Fruit fly (Drosophila melanogaster) whole organism, embryonic: Measurements from ENCODE around the gene ND-PDSW.

ENCODE experiments used
- CG10431 ChIP-seq: fragments of 200-800 bp; sonication (Bioruptor generic); optimal IDR thresholded peaks from 3 replicates; lab custom pipeline; 2018; ENCODE audit warnings: missing biosample characterization, mild to moderate bottlenecking, missing genetic modification characterization
- CG11085 ChIP-seq: fragments of 200-800 bp; sonication (Bioruptor generic); IDR thresholded peaks from 2 replicates; pipeline ENCODE4 v1.3.6; 2022; ENCODE audit warnings: missing biosample characterization, missing genetic modification characterization
- CG14014 ChIP-seq: fragments of 200-800 bp; sonication (Bioruptor generic); IDR thresholded peaks from 2 replicates; pipeline ENCODE4 v1.3.6; 2022; ENCODE audit warnings: missing biosample characterization, missing genetic modification characterization
- CG17186 ChIP-seq: fragments of 200-800 bp; sonication (Bioruptor generic); optimal IDR thresholded peaks from 3 replicates; lab custom pipeline; 2017; ENCODE audit warnings: missing biosample characterization, missing genetic modification reagents, missing genetic modification characterization
- CG17328 ChIP-seq: fragments of 200-800 bp; sonication (Bioruptor generic); IDR thresholded peaks from 2 replicates; pipeline ENCODE4 v1.3.6; 2022; ENCODE audit warnings: missing biosample characterization, missing genetic modification characterization
- CG17568 ChIP-seq: fragments of 200-800 bp; sonication (Bioruptor generic); optimal IDR thresholded peaks from 2 replicates; lab custom pipeline; 2018; ENCODE audit warnings: missing biosample characterization, mild to moderate bottlenecking, missing genetic modification characterization, moderate library complexity
- CG17612 ChIP-seq: fragments of 200-800 bp; sonication (Bioruptor generic); IDR thresholded peaks from 2 replicates; pipeline ENCODE4 v1.3.6; 2022; ENCODE audit warnings: missing biosample characterization, missing genetic modification characterization
- CG17829 ChIP-seq: fragments of 200-800 bp; optimal IDR thresholded peaks from 2 replicates; lab custom pipeline; 2019; ENCODE audit warnings: missing biosample characterization, mild to moderate bottlenecking, missing genetic modification characterization, moderate library complexity
- CG31388 ChIP-seq: fragments of 200-800 bp; sonication (Bioruptor generic); optimal IDR thresholded peaks from 2 replicates; lab custom pipeline; 2016; ENCODE audit warnings: missing biosample characterization, missing genetic modification characterization
- CG3163 ChIP-seq: fragments of 200-800 bp; sonication (Bioruptor generic); optimal IDR thresholded peaks from 3 replicates; lab custom pipeline; 2016; ENCODE audit warnings: missing biosample characterization, missing genetic modification characterization
- CG6854 ChIP-seq: fragments of 200-800 bp; sonication (Bioruptor generic); optimal IDR thresholded peaks from 3 replicates; lab custom pipeline; 2017; ENCODE audit warnings: missing biosample characterization, mild to moderate bottlenecking, missing genetic modification characterization
- Camta ChIP-seq: fragments of 200-800 bp; sonication (Bioruptor generic); optimal IDR thresholded peaks from 2 replicates; lab custom pipeline; 2016; ENCODE audit warnings: missing biosample characterization, missing genetic modification characterization
- D ChIP-seq, 2 experiments: fragments of 200-800 bp in 1 of 2; fragments of >200 bp in 1 of 2; sonication (Bioruptor generic) in 1 of 2; optimal IDR thresholded peaks; 2 replicates in 1 of 2; 3 replicates in 1 of 2; lab custom pipeline; 2017; ENCODE audit warnings: mild to moderate bottlenecking in 1 of 2, missing biosample characterization in 1 of 2, missing genetic modification characterization in 1 of 2, missing genetic modification reagents in 1 of 2
- Drgx ChIP-seq: fragments of 200-800 bp; sonication (Bioruptor generic); IDR thresholded peaks from 2 replicates; pipeline ENCODE4 v1.3.6; 2022; ENCODE audit warnings: missing biosample characterization, missing genetic modification characterization
- Fer1 ChIP-seq: fragments of 200-800 bp; sonication (Bioruptor generic); optimal IDR thresholded peaks from 2 replicates; lab custom pipeline; 2017; ENCODE audit warnings: missing biosample characterization, mild to moderate bottlenecking, missing genetic modification characterization
- HLH3B ChIP-seq: fragments of 200-800 bp; sonication (Bioruptor generic); IDR thresholded peaks from 2 replicates; pipeline ENCODE4 v1.3.6; 2022; ENCODE audit warnings: missing biosample characterization, missing genetic modification characterization
- Neu2 ChIP-seq: fragments of 200-800 bp; sonication (Bioruptor generic); optimal IDR thresholded peaks from 3 replicates; lab custom pipeline; 2016; ENCODE audit warnings: missing biosample characterization, missing genetic modification characterization, borderline replicate concordance
- NfI ChIP-seq: fragments of 200-800 bp; sonication (Bioruptor generic); optimal IDR thresholded peaks from 3 replicates; lab custom pipeline; 2018; ENCODE audit warnings: missing biosample characterization, mild to moderate bottlenecking, missing genetic modification characterization, moderate library complexity
- Scr ChIP-seq: fragments of 200-800 bp; sonication (Bioruptor generic); IDR thresholded peaks from 2 replicates; pipeline ENCODE4 v1.3.6; 2022; ENCODE audit warnings: missing biosample characterization, missing genetic modification characterization; ENCODE audit not compliant: partially characterized antibody
- Sry-δ ChIP-seq: fragments of 200-800 bp; sonication (Bioruptor generic); optimal IDR thresholded peaks from 2 replicates; lab custom pipeline; 2016; ENCODE audit warnings: missing biosample characterization, missing genetic modification characterization
- abd-A ChIP-seq: fragments of 200-800 bp; sonication (Bioruptor generic); optimal IDR thresholded peaks from 3 replicates; lab custom pipeline; 2019; ENCODE audit warnings: missing biosample characterization, mild to moderate bottlenecking, missing genetic modification characterization, moderate library complexity
- al ChIP-seq: fragments of 200-800 bp; sonication (Bioruptor generic); IDR thresholded peaks from 2 replicates; pipeline ENCODE4 v1.3.6; 2022; ENCODE audit warnings: missing biosample characterization, missing genetic modification characterization
- br ChIP-seq: fragments of >200 bp; optimal IDR thresholded peaks from 2 replicates; lab custom pipeline; 2017
- cg ChIP-seq: fragments of 200-800 bp; sonication (Bioruptor generic); optimal IDR thresholded peaks from 3 replicates; lab custom pipeline; 2019; ENCODE audit warnings: missing biosample characterization, mild to moderate bottlenecking, missing genetic modification characterization, moderate library complexity
- cwo ChIP-seq: fragments of 200-800 bp; sonication (Bioruptor generic); optimal IDR thresholded peaks from 3 replicates; lab custom pipeline; 2017; ENCODE audit warnings: missing biosample characterization, missing genetic modification characterization, mild to moderate bottlenecking, moderate library complexity, missing genetic modification reagents
- dati ChIP-seq: fragments of 200-800 bp; sonication (Bioruptor generic); IDR thresholded peaks from 2 replicates; pipeline ENCODE4 v1.3.6; 2022; ENCODE audit warnings: missing biosample characterization, missing genetic modification characterization
- disco-r ChIP-seq: fragments of 200-800 bp; sonication (Bioruptor generic); optimal IDR thresholded peaks from 2 replicates; lab custom pipeline; 2016; ENCODE audit warnings: missing biosample characterization, missing genetic modification characterization
- fru ChIP-seq: fragments of >200 bp; optimal IDR thresholded peaks from 2 replicates; lab custom pipeline; 2017
- grau ChIP-seq: fragments of 200-800 bp; optimal IDR thresholded peaks from 3 replicates; lab custom pipeline; 2019; ENCODE audit warnings: missing biosample characterization, mild to moderate bottlenecking, missing genetic modification characterization, moderate library complexity
- grn ChIP-seq: fragments of 200-800 bp; sonication (Bioruptor generic); optimal IDR thresholded peaks from 3 replicates; lab custom pipeline; 2017; ENCODE audit warnings: missing biosample characterization, missing genetic modification characterization
- gt ChIP-seq: fragments of 200-800 bp; sonication (Bioruptor generic); IDR thresholded peaks from 2 replicates; pipeline ENCODE4 v1.3.6; 2022; ENCODE audit warnings: missing biosample characterization, missing genetic modification characterization
- inv ChIP-seq: fragments of 200-800 bp; sonication (Bioruptor generic); IDR thresholded peaks from 2 replicates; pipeline ENCODE4 v1.3.6; 2022; ENCODE audit warnings: missing biosample characterization, missing genetic modification characterization; ENCODE audit not compliant: partially characterized antibody
- kni ChIP-seq: fragments of 200-800 bp; sonication (Bioruptor generic); optimal IDR thresholded peaks from 3 replicates; lab custom pipeline; 2017; ENCODE audit warnings: mild to moderate bottlenecking, missing biosample characterization, missing genetic modification reagents, missing genetic modification characterization
- lola ChIP-seq, 3 experiments: fragments of >200 bp in 2 of 3; fragments of 200-800 bp in 1 of 3; sonication (Bioruptor generic) in 1 of 3; optimal IDR thresholded peaks; 2 replicates each; lab custom pipeline; 2017 to 2019; ENCODE audit warnings: missing biosample characterization in 3 of 3, missing genetic modification characterization in 3 of 3, mild to moderate bottlenecking in 1 of 3, moderate library complexity in 1 of 3
- luna ChIP-seq: fragments of 200-800 bp; sonication (Bioruptor generic); optimal IDR thresholded peaks from 2 replicates; lab custom pipeline; 2016; ENCODE audit warnings: missing biosample characterization, missing genetic modification characterization
- mld ChIP-seq: fragments of 200-800 bp; sonication (Bioruptor generic); IDR thresholded peaks from 3 replicates; pipeline ENCODE4 v1.3.6; 2022; ENCODE audit warnings: missing biosample characterization, missing genetic modification characterization; ENCODE audit not compliant: partially characterized antibody
- pho ChIP-seq: fragments of 200-800 bp; sonication (Bioruptor generic); optimal IDR thresholded peaks from 2 replicates; lab custom pipeline; 2016; ENCODE audit warnings: missing biosample characterization, missing genetic modification characterization
- psq ChIP-seq: fragments of 200-800 bp; sonication (Bioruptor generic); optimal IDR thresholded peaks from 2 replicates; lab custom pipeline; 2017; ENCODE audit warnings: missing biosample characterization, missing genetic modification characterization
- ranshi ChIP-seq: fragments of 200-800 bp; sonication (Bioruptor generic); IDR thresholded peaks from 2 replicates; pipeline ENCODE4 v1.3.6; 2022; ENCODE audit warnings: missing biosample characterization, missing genetic modification characterization
- row ChIP-seq: fragments of 200-800 bp; sonication (Bioruptor generic); IDR thresholded peaks from 3 replicates; pipeline ENCODE4 v1.3.6; 2022; ENCODE audit warnings: missing biosample characterization, missing genetic modification characterization
- salm ChIP-seq: fragments of 200-800 bp; sonication (Bioruptor generic); optimal IDR thresholded peaks from 2 replicates; lab custom pipeline; 2018; ENCODE audit warnings: missing biosample characterization, mild to moderate bottlenecking, missing genetic modification characterization
- wek ChIP-seq: fragments of 200-800 bp; sonication (Bioruptor generic); optimal IDR thresholded peaks from 3 replicates; lab custom pipeline; 2018; ENCODE audit warnings: missing biosample characterization, mild to moderate bottlenecking, missing genetic modification characterization, moderate library complexity
- wor ChIP-seq: fragments of 200-800 bp; sonication (Bioruptor generic); IDR thresholded peaks from 2 replicates; pipeline ENCODE4 v1.3.6; 2022; ENCODE audit warnings: missing biosample characterization, missing genetic modification characterization
- zf30C ChIP-seq: fragments of 200-800 bp; sonication (Bioruptor generic); optimal IDR thresholded peaks from 3 replicates; lab custom pipeline; 2018; ENCODE audit warnings: missing biosample characterization, mild to moderate bottlenecking, missing genetic modification characterization

ND-PDSW gene

dm6 chr2L:3440322-3440721 is 25.6 kb upstream of the ND-PDSW start (continued):
- TF ChIP-seq CG17328 (GFP tag; lab: Robert Waterston, UW) (peak; percentile 77), cwo (peak; percentile 93), mld (GFP tag; lab: Robert Waterston, UW) (no peak), al (GFP tag; lab: Robert Waterston, UW) (peak; percentile 54), NfI (GFP tag; lab: Kevin White, UChicago) (peak; percentile 29), wek (GFP tag; lab: Kevin White, UChicago) (no peak), grau (tag; lab: Kevin White, UChicago) (peak; percentile 37), Drgx (GFP tag; lab: Robert Waterston, UW) (peak; percentile 92), fru (lab: Kevin White, UChicago) (no peak), Scr (no peak), D (optimal IDR thresholded peaks at IDR 0.05; lab: Kevin White, UChicago) (no peak), D (GFP tag; optimal IDR thresholded peaks at IDR 0.05; lab: Kevin White, UChicago) (peak; percentile 67), row (peak; percentile 72), CG14014 (peak; percentile 68), pho (GFP tag; lab: Kevin White, UChicago) (no peak), CG10431 (GFP tag; lab: Kevin White, UChicago) (no peak), Fer1 (GFP tag; lab: Kevin White, UChicago) (peak; percentile 73), CG17612 (GFP tag; lab: Robert Waterston, UW) (0 out of 2 replicates have a peak, but pooled peaks have one; percentile 38), Sry-δ (GFP tag; lab: Kevin White, UChicago) (no peak), grn (GFP tag; lab: Kevin White, UChicago) (no peak), dati (GFP tag; lab: Robert Waterston, UW) (peak; percentile 56; the same call in 1 of the 2 replicates), zf30C (GFP tag; lab: Kevin White, UChicago) (no peak), luna (no peak), lola (GFP tag; optimal IDR thresholded peaks at IDR 0.05; lab: Kevin White, UChicago) (no peak), ranshi (GFP tag; lab: Robert Waterston, UW) (peak; percentile 56), CG17186 (GFP tag; lab: Kevin White, UChicago) (peak; percentile 17), kni (GFP tag; lab: Kevin White, UChicago) (no peak), HLH3B (GFP tag; lab: Robert Waterston, UW) (peak; percentile 83), CG3163 (GFP tag; lab: Kevin White, UChicago) (no peak), CG17568 (GFP tag; lab: Kevin White, UChicago) (no peak), CG17829 (peak; percentile 65), Camta (GFP tag; lab: Kevin White, UChicago) (no peak), br (lab: Kevin White, UChicago) (no peak), psq (peak; percentile 7), disco-r (GFP tag; lab: Kevin White, UChicago) (peak; percentile 38), CG6854 (GFP tag; lab: Kevin White, UChicago) (no peak), CG11085 (0 out of 2 replicates have a peak, but pooled peaks have one; percentile 21), wor (GFP tag; lab: Robert Waterston, UW) (peak; percentile 27; the same call in 1 of the 2 replicates), cg (GFP tag; lab: Kevin White, UChicago) (no peak), CG31388 (GFP tag; lab: Kevin White, UChicago) (no peak), salm (tag; lab: Kevin White, UChicago) (peak; percentile 25), Neu2 (GFP tag; lab: Kevin White, UChicago) (no peak), abd-A (tag; lab: Kevin White, UChicago) (no peak), inv (GFP tag; lab: Robert Waterston, UW) (no peak), gt (GFP tag; lab: Robert Waterston, UW) (0 out of 2 replicates have a peak, but pooled peaks have one; percentile 57)
